Worm (Caenorhabditis elegans) whole organism, L1 larva: ENCODE measurements around the gene ZK1128.3.

Source experiments
- C34B4.2 ChIP-seq: sonication (generic microtip); optimal IDR thresholded peaks from 2 replicates; lab custom pipeline; 2017; ENCODE audit warnings: mild to moderate bottlenecking, missing genetic modification characterization, missing compliant biosample characterization
- F16B12.6 ChIP-seq: fragments of 150-350 bp; optimal IDR thresholded peaks from 2 replicates; lab custom pipeline; 2014; ENCODE audit warnings: missing biosample characterization, missing genetic modification characterization
- aha-1 ChIP-seq: fragments of 150-350 bp; optimal IDR thresholded peaks from 2 replicates; lab custom pipeline; 2014; ENCODE audit warnings: missing biosample characterization, missing genetic modification characterization
- alr-1 ChIP-seq: fragments of 200-800 bp; sonication (Bioruptor generic); optimal IDR thresholded peaks from 2 replicates; lab custom pipeline; 2018; ENCODE audit warnings: borderline replicate concordance, mild to moderate bottlenecking, missing genetic modification characterization, missing compliant biosample characterization
- blmp-1 ChIP-seq: fragments of 150-350 bp; optimal IDR thresholded peaks from 2 replicates; lab custom pipeline; 2014; ENCODE audit warnings: missing biosample characterization, missing genetic modification characterization
- ceh-8 ChIP-seq: fragments of 200-800 bp; sonication (Bioruptor generic); optimal IDR thresholded peaks from 2 replicates; lab custom pipeline; 2018; ENCODE audit warnings: mild to moderate bottlenecking, missing genetic modification characterization, moderate library complexity, missing compliant biosample characterization
- ceh-82 ChIP-seq, 3 experiments: fragments of 150-350 bp in 1 of 3; sonication (generic microtip) in 2 of 3; optimal IDR thresholded peaks; 2 replicates each; lab custom pipeline; 2014 to 2017; ENCODE audit warnings: missing biosample characterization in 3 of 3, missing genetic modification characterization in 3 of 3
- ceh-90 ChIP-seq: sonication (generic microtip); optimal IDR thresholded peaks from 2 replicates; lab custom pipeline; 2016; ENCODE audit warnings: missing genetic modification characterization, missing compliant biosample characterization
- ces-1 ChIP-seq: fragments of 150-350 bp; optimal IDR thresholded peaks from 2 replicates; lab custom pipeline; 2014; ENCODE audit warnings: missing biosample characterization, missing genetic modification reagents, missing genetic modification characterization
- dpl-1 ChIP-seq, 3 experiments: fragments of 150-350 bp in 2 of 3; sonication (generic microtip) in 1 of 3; optimal IDR thresholded peaks; 2 replicates each; lab custom pipeline; 2014 to 2017; ENCODE audit warnings: missing biosample characterization in 3 of 3, missing genetic modification characterization in 3 of 3, missing genetic modification reagents in 3 of 3
- dsc-1 ChIP-seq: sonication (generic microtip); optimal IDR thresholded peaks from 2 replicates; lab custom pipeline; 2016; ENCODE audit warnings: mild to moderate bottlenecking, missing genetic modification characterization, missing compliant biosample characterization
- efl-1 ChIP-seq, 4 experiments: fragments of 150-350 bp; optimal IDR thresholded peaks in 3 of 4; peaks in 1 of 4; 1 replicate in 1 of 4; 2 replicates in 3 of 4; lab custom pipeline; 2014; ENCODE audit warnings: missing biosample characterization in 2 of 4, missing genetic modification characterization in 2 of 4, missing genetic modification reagents in 2 of 4
- efl-3 ChIP-seq: fragments of 200-800 bp; sonication (Bioruptor generic); optimal IDR thresholded peaks from 2 replicates; lab custom pipeline; 2018; ENCODE audit warnings: mild to moderate bottlenecking, missing genetic modification characterization, missing compliant biosample characterization
- egl-27 ChIP-seq, 2 experiments: fragments of 150-350 bp in 1 of 2; sonication (generic microtip); optimal IDR thresholded peaks; 3 replicates each; lab custom pipeline; 2017 to 2018; ENCODE audit warnings: missing biosample characterization in 2 of 2, missing genetic modification characterization in 2 of 2, missing genetic modification reagents in 2 of 2
- ets-5 ChIP-seq: fragments of 200-800 bp; sonication (Bioruptor generic); IDR thresholded peaks from 2 replicates; pipeline ENCODE4 v1.3.6; 2022; ENCODE audit warnings: missing genetic modification characterization, missing compliant biosample characterization
- fkh-10 ChIP-seq: sonication (generic microtip); optimal IDR thresholded peaks from 2 replicates; lab custom pipeline; 2017; ENCODE audit warnings: missing biosample characterization, missing genetic modification reagents, missing genetic modification characterization
- fkh-4 ChIP-seq: sonication (generic microtip); optimal IDR thresholded peaks from 2 replicates; lab custom pipeline; 2016; ENCODE audit warnings: missing compliant biosample characterization, missing genetic modification characterization, borderline replicate concordance
- fkh-8 ChIP-seq: sonication (generic microtip); optimal IDR thresholded peaks from 2 replicates; lab custom pipeline; 2016; ENCODE audit warnings: mild to moderate bottlenecking, missing genetic modification characterization, missing compliant biosample characterization
- fos-1 ChIP-seq: fragments of 150-350 bp; optimal IDR thresholded peaks from 2 replicates; lab custom pipeline; 2014; ENCODE audit warnings: missing biosample characterization, missing genetic modification characterization
- hlh-17 ChIP-seq: fragments of 200-800 bp; sonication (Bioruptor generic); optimal IDR thresholded peaks from 2 replicates; lab custom pipeline; 2018; ENCODE audit warnings: missing genetic modification characterization, mild to moderate bottlenecking, missing compliant biosample characterization, moderate library complexity, borderline replicate concordance
- hlh-4 ChIP-seq: sonication (generic microtip); optimal IDR thresholded peaks from 2 replicates; lab custom pipeline; 2016; ENCODE audit warnings: mild to moderate bottlenecking, missing genetic modification characterization, missing compliant biosample characterization
- hpl-2 ChIP-seq: fragments of 150-350 bp; optimal IDR thresholded peaks from 2 replicates; lab custom pipeline; 2014; ENCODE audit warnings: missing biosample characterization, missing genetic modification reagents, missing genetic modification characterization
- isw-1 ChIP-seq: fragments of 200-800 bp; sonication (Bioruptor generic); IDR thresholded peaks from 2 replicates; pipeline ENCODE4 v1.3.6; 2022; ENCODE audit warnings: missing genetic modification characterization, missing compliant biosample characterization
- jun-1 ChIP-seq: fragments of 150-350 bp; optimal IDR thresholded peaks from 2 replicates; lab custom pipeline; 2014; ENCODE audit warnings: missing biosample characterization, missing genetic modification reagents, missing genetic modification characterization
- lin-14 ChIP-seq: fragments of 200-800 bp; sonication (Bioruptor generic); optimal IDR thresholded peaks from 2 replicates; lab custom pipeline; 2018; ENCODE audit warnings: mild to moderate bottlenecking, missing genetic modification characterization, moderate library complexity, missing compliant biosample characterization
- lin-35 ChIP-seq, 2 experiments: fragments of 150-350 bp; optimal IDR thresholded peaks; 2 replicates each; lab custom pipeline; 2014; ENCODE audit warnings: missing biosample characterization in 2 of 2, missing genetic modification characterization in 2 of 2, missing genetic modification reagents in 2 of 2
- lir-3 ChIP-seq: sonication (generic microtip); optimal IDR thresholded peaks from 2 replicates; lab custom pipeline; 2016; ENCODE audit warnings: mild to moderate bottlenecking, missing genetic modification characterization, moderate library complexity, missing compliant biosample characterization; ENCODE audit not compliant: poor library complexity
- lsy-2 ChIP-seq, 2 experiments: fragments of 150-350 bp; optimal IDR thresholded peaks; 2 replicates each; lab custom pipeline; 2014; ENCODE audit warnings: missing biosample characterization in 2 of 2, missing genetic modification characterization in 2 of 2
- mdl-1 ChIP-seq, 2 experiments: fragments of 150-350 bp; optimal IDR thresholded peaks; 2 replicates each; lab custom pipeline; 2014 to 2017; ENCODE audit warnings: missing biosample characterization in 2 of 2, missing genetic modification characterization in 2 of 2, inconsistent platforms in 1 of 2
- mep-1 ChIP-seq: fragments of 150-350 bp; optimal IDR thresholded peaks from 2 replicates; lab custom pipeline; 2014; ENCODE audit warnings: missing biosample characterization, missing genetic modification characterization
- nhr-12 ChIP-seq: sonication (generic microtip); optimal IDR thresholded peaks from 2 replicates; lab custom pipeline; 2017; ENCODE audit warnings: missing biosample characterization, missing genetic modification characterization
- nhr-19 ChIP-seq: fragments of 200-800 bp; sonication (Bioruptor generic); conservative IDR thresholded peaks from 2 replicates; pipeline ENCODE4 v1.3.6; 2022; ENCODE audit warnings: missing genetic modification characterization, missing compliant biosample characterization
- nhr-237 ChIP-seq: fragments of 150-350 bp; optimal IDR thresholded peaks from 2 replicates; lab custom pipeline; 2014; ENCODE audit warnings: missing biosample characterization, missing genetic modification characterization
- nhr-47 ChIP-seq: sonication (generic microtip); optimal IDR thresholded peaks from 2 replicates; lab custom pipeline; 2016; ENCODE audit warnings: mild to moderate bottlenecking, missing genetic modification characterization, moderate library complexity, missing compliant biosample characterization
- nhr-71 ChIP-seq: sonication (generic microtip); optimal IDR thresholded peaks from 2 replicates; lab custom pipeline; 2016; ENCODE audit warnings: mild to moderate bottlenecking, missing genetic modification characterization, moderate library complexity, missing compliant biosample characterization
- nhr-76 ChIP-seq: sonication (generic microtip); optimal IDR thresholded peaks from 2 replicates; lab custom pipeline; 2017; ENCODE audit warnings: missing biosample characterization, missing genetic modification characterization
- nhr-85 ChIP-seq: sonication (generic microtip); peaks from one replicate; lab custom pipeline; 2016; ENCODE audit warnings: missing genetic modification characterization, inconsistent platforms, missing compliant biosample characterization
- rnt-1 ChIP-seq: sonication (generic microtip); optimal IDR thresholded peaks from 2 replicates; lab custom pipeline; 2016; ENCODE audit warnings: mild to moderate bottlenecking, missing genetic modification characterization, moderate library complexity, missing compliant biosample characterization
- snu-23 ChIP-seq: sonication (generic microtip); optimal IDR thresholded peaks from 2 replicates; lab custom pipeline; 2016; ENCODE audit warnings: missing genetic modification characterization, missing compliant biosample characterization
- tbx-2 ChIP-seq: sonication (generic microtip); optimal IDR thresholded peaks from 2 replicates; lab custom pipeline; 2016; ENCODE audit warnings: missing genetic modification characterization, missing compliant biosample characterization
- tlp-1 ChIP-seq: fragments of 150-350 bp; optimal IDR thresholded peaks from 2 replicates; lab custom pipeline; 2014; ENCODE audit warnings: missing biosample characterization, missing genetic modification characterization
- unc-62 ChIP-seq: fragments of 150-350 bp; optimal IDR thresholded peaks from 2 replicates; lab custom pipeline; 2014; ENCODE audit warnings: missing biosample characterization, missing genetic modification reagents, missing genetic modification characterization
- xbp-1 ChIP-seq: sonication (generic microtip); optimal IDR thresholded peaks from 2 replicates; lab custom pipeline; 2016; ENCODE audit warnings: missing genetic modification characterization, missing compliant biosample characterization
- ztf-11 ChIP-seq, 2 experiments: sonication (generic microtip); optimal IDR thresholded peaks; 2 replicates each; lab custom pipeline; 2016 to 2017; ENCODE audit warnings: missing genetic modification characterization in 2 of 2, missing biosample characterization in 1 of 2, missing compliant biosample characterization in 1 of 2
- ztf-4 ChIP-seq: fragments of 150-350 bp; optimal IDR thresholded peaks from 2 replicates; lab custom pipeline; 2014; ENCODE audit warnings: missing biosample characterization, missing genetic modification characterization

ZK1128.3 gene

ce11 chrIII:10152495-10152894 is 33.8 kb upstream of the ZK1128.3 start, which contains the start of gene nac-3:
Gene nac-3, plus strand, starts transcription at chrIII:10152795.
- TF ChIP-seq ceh-8 (GFP tag; lab: Kevin White, UChicago) (no peak), efl-3 (GFP tag; lab: Kevin White, UChicago) (no peak), tlp-1 (tag; lab: Kevin White, UChicago) (no peak), mdl-1 (tag; optimal IDR thresholded peaks at IDR 0.05; lab: Kevin White, UChicago) (no peak), nhr-76 (no peak), ceh-90 (no peak), isw-1 (no peak), snu-23 (no peak), nhr-47 (tag; lab: Kevin White, UChicago) (no peak), tbx-2 (no peak), nhr-71 (tag; lab: Kevin White, UChicago) (no peak), nhr-19 (GFP tag; lab: Robert Waterston, UW) (no peak), lin-14 (GFP tag; lab: Kevin White, UChicago) (no peak)
- TF ChIP-seq, all 84 proteins: peak for 0

ce11 chrIII:10151719-10152118 is 33.0 kb upstream of the ZK1128.3 start:
- TF ChIP-seq nhr-76 (no peak), mep-1 (tag; lab: Kevin White, UChicago) (peak; percentile 11), blmp-1 (tag; lab: Kevin White, UChicago) (no peak), nhr-237 (tag; lab: Kevin White, UChicago) (no peak), hlh-17 (GFP tag; lab: Kevin White, UChicago) (no peak), jun-1 (no peak), ztf-4 (tag; lab: Kevin White, UChicago) (peak; percentile 8), nhr-12 (tag; lab: Kevin White, UChicago) (no peak), alr-1 (tag; lab: Kevin White, UChicago) (no peak), aha-1 (tag; lab: Kevin White, UChicago) (no peak), hpl-2 (GFP tag; lab: Kevin White, UChicago) (no peak), lir-3 (tag; lab: Kevin White, UChicago) (no peak), snu-23 (peak; percentile 13), lin-35 (GFP tag; optimal IDR thresholded peaks at IDR 0.05; lab: Kevin White, UChicago) (peak in 1 of 2 experiments; percentile 39), dsc-1 (no peak), nhr-19 (GFP tag; lab: Robert Waterston, UW) (peak; percentile 29; the same call in 1 of the 2 replicates), ztf-11 (tag; optimal IDR thresholded peaks at IDR 0.05; lab: Kevin White, UChicago) (no peak), nhr-85 (tag; lab: Kevin White, UChicago) (no peak), ets-5 (GFP tag; lab: Robert Waterston, UW) (no peak), dpl-1 (GFP tag; optimal IDR thresholded peaks at IDR 0.05; lab: Kevin White, UChicago) (no peak), C34B4.2 (no peak), fkh-10 (GFP tag; lab: Kevin White, UChicago) (peak; percentile 35), efl-1 (optimal IDR thresholded peaks at IDR 0.05; lab: Kevin White, UChicago) (no peak), efl-1 (GFP tag; optimal IDR thresholded peaks at IDR 0.05 in 1 of 2; lab: Kevin White, UChicago) (peak in 1 of 2 experiments; percentile 14), nhr-71 (tag; lab: Kevin White, UChicago) (peak; percentile 31), ces-1 (GFP tag; lab: Kevin White, UChicago) (peak; percentile 26), xbp-1 (tag; lab: Kevin White, UChicago) (no peak), fos-1 (tag; lab: Kevin White, UChicago) (no peak), lin-14 (GFP tag; lab: Kevin White, UChicago) (peak; percentile 88), hlh-4 (tag; lab: Kevin White, UChicago) (no peak), efl-3 (GFP tag; lab: Kevin White, UChicago) (no peak), F16B12.6 (no peak), lsy-2 (tag; optimal IDR thresholded peaks at IDR 0.05; lab: Kevin White, UChicago) (peak in 1 of 2 experiments; percentile 26), ceh-82 (tag; optimal IDR thresholded peaks at IDR 0.05; lab: Kevin White, UChicago) (peak in 2 of 3 experiments; percentile 10 to 49), egl-27 (tag; optimal IDR thresholded peaks at IDR 0.05; lab: Kevin White, UChicago) (no peak), rnt-1 (tag; lab: Kevin White, UChicago) (peak; percentile 42), unc-62 (no peak), fkh-8 (tag; lab: Kevin White, UChicago) (peak; percentile 73), fkh-4 (no peak), tbx-2 (no peak)
